Fruit fly (Drosophila melanogaster) whole organism, embryonic: ENCODE data around the gene trr.

Source experiments
- Abd-B ChIP-seq: fragments of 200-800 bp; sonication (Bioruptor generic); optimal IDR thresholded peaks from 2 replicates; lab custom pipeline; 2018; ENCODE audit warnings: missing biosample characterization, mild to moderate bottlenecking, missing genetic modification characterization, moderate library complexity
- Ada2b ChIP-seq: fragments of 200-800 bp; sonication (Bioruptor generic); IDR thresholded peaks from 2 replicates; pipeline ENCODE4 v1.3.6; 2022; ENCODE audit warnings: missing biosample characterization, missing genetic modification characterization
- CG11456 ChIP-seq: fragments of 200-800 bp; sonication (Bioruptor generic); IDR thresholded peaks from 3 replicates; pipeline ENCODE4 v1.3.6; 2022; ENCODE audit warnings: missing biosample characterization, missing genetic modification characterization
- CG11723 ChIP-seq: fragments of 200-800 bp; sonication (Bioruptor generic); optimal IDR thresholded peaks from 2 replicates; lab custom pipeline; 2017; ENCODE audit warnings: missing biosample characterization, mild to moderate bottlenecking, missing genetic modification characterization
- CG12071 ChIP-seq: fragments of 200-800 bp; sonication (Bioruptor generic); optimal IDR thresholded peaks from 3 replicates; lab custom pipeline; 2018; ENCODE audit warnings: missing biosample characterization, mild to moderate bottlenecking, missing genetic modification characterization
- CG12155 ChIP-seq: fragments of 200-800 bp; sonication (Bioruptor generic); optimal IDR thresholded peaks from 3 replicates; lab custom pipeline; 2016; ENCODE audit warnings: missing biosample characterization, missing genetic modification characterization
- CG12744 ChIP-seq: fragments of 200-800 bp; sonication (Bioruptor generic); optimal IDR thresholded peaks from 2 replicates; lab custom pipeline; 2016; ENCODE audit warnings: missing biosample characterization, missing genetic modification characterization
- CG13424 ChIP-seq: fragments of 200-800 bp; sonication (Bioruptor generic); optimal IDR thresholded peaks from 2 replicates; lab custom pipeline; 2019; ENCODE audit warnings: missing biosample characterization, mild to moderate bottlenecking, missing genetic modification characterization, moderate library complexity
- CG14014 ChIP-seq: fragments of 200-800 bp; sonication (Bioruptor generic); IDR thresholded peaks from 2 replicates; pipeline ENCODE4 v1.3.6; 2022; ENCODE audit warnings: missing biosample characterization, missing genetic modification characterization
- CG14860 ChIP-seq: fragments of 200-800 bp; sonication (Bioruptor generic); IDR thresholded peaks from 3 replicates; pipeline ENCODE4 v1.3.6; 2022; ENCODE audit warnings: missing biosample characterization, missing genetic modification characterization; ENCODE audit not compliant: partially characterized antibody
- CG15269 ChIP-seq: fragments of 200-800 bp; sonication (Bioruptor generic); optimal IDR thresholded peaks from 2 replicates; lab custom pipeline; 2018; ENCODE audit warnings: missing biosample characterization, mild to moderate bottlenecking, missing genetic modification characterization, moderate library complexity
- CG15514 ChIP-seq: fragments of 200-800 bp; sonication (Bioruptor generic); optimal IDR thresholded peaks from 3 replicates; lab custom pipeline; 2017; ENCODE audit warnings: missing biosample characterization, missing genetic modification characterization, mild to moderate bottlenecking, moderate library complexity, missing genetic modification reagents
- CG1647 ChIP-seq: fragments of 200-800 bp; sonication (Bioruptor generic); optimal IDR thresholded peaks from 3 replicates; lab custom pipeline; 2016; ENCODE audit warnings: missing biosample characterization, missing genetic modification characterization
- CG17186 ChIP-seq: fragments of 200-800 bp; sonication (Bioruptor generic); optimal IDR thresholded peaks from 3 replicates; lab custom pipeline; 2017; ENCODE audit warnings: missing biosample characterization, missing genetic modification reagents, missing genetic modification characterization
- CG17359 ChIP-seq: fragments of 200-800 bp; sonication (Bioruptor generic); optimal IDR thresholded peaks from 3 replicates; lab custom pipeline; 2018; ENCODE audit warnings: missing biosample characterization, mild to moderate bottlenecking, missing genetic modification characterization, moderate library complexity
- CG17829 ChIP-seq: fragments of 200-800 bp; optimal IDR thresholded peaks from 2 replicates; lab custom pipeline; 2019; ENCODE audit warnings: missing biosample characterization, mild to moderate bottlenecking, missing genetic modification characterization, moderate library complexity
- CG30020 ChIP-seq: fragments of 200-800 bp; optimal IDR thresholded peaks from 2 replicates; lab custom pipeline; 2019; ENCODE audit warnings: missing biosample characterization, mild to moderate bottlenecking, missing genetic modification characterization, moderate library complexity
- CG32532 ChIP-seq: fragments of 200-800 bp; sonication (Bioruptor generic); IDR thresholded peaks from 2 replicates; pipeline ENCODE4 v1.3.6; 2022; ENCODE audit warnings: missing biosample characterization, missing genetic modification characterization
- CG4360 ChIP-seq: fragments of 200-800 bp; sonication (Bioruptor generic); IDR thresholded peaks from 2 replicates; pipeline ENCODE4 v1.3.6; 2022; ENCODE audit warnings: missing biosample characterization, missing genetic modification characterization
- CG6254 ChIP-seq: fragments of 200-800 bp; sonication (Bioruptor generic); optimal IDR thresholded peaks from 3 replicates; lab custom pipeline; 2017; ENCODE audit warnings: mild to moderate bottlenecking, missing biosample characterization, missing genetic modification reagents, missing genetic modification characterization
- CG7839 ChIP-seq: fragments of 200-800 bp; sonication (Bioruptor generic); optimal IDR thresholded peaks from 3 replicates; lab custom pipeline; 2018; ENCODE audit warnings: missing biosample characterization, mild to moderate bottlenecking, missing genetic modification characterization, moderate library complexity
- CG7987 ChIP-seq: fragments of 200-800 bp; sonication (Bioruptor generic); optimal IDR thresholded peaks from 2 replicates; lab custom pipeline; 2018; ENCODE audit warnings: missing biosample characterization, mild to moderate bottlenecking, missing genetic modification characterization, moderate library complexity
- CG8924 ChIP-seq: fragments of 200-800 bp; optimal IDR thresholded peaks from 3 replicates; lab custom pipeline; 2019; ENCODE audit warnings: missing biosample characterization, mild to moderate bottlenecking, missing genetic modification characterization, moderate library complexity
- CkIIα-i1 ChIP-seq: fragments of 200-800 bp; sonication (Bioruptor generic); IDR thresholded peaks from 2 replicates; pipeline ENCODE4 v1.3.6; 2022; ENCODE audit warnings: missing biosample characterization, missing genetic modification characterization
- Deaf1 ChIP-seq: fragments of 200-800 bp; optimal IDR thresholded peaks from 3 replicates; lab custom pipeline; 2019; ENCODE audit warnings: missing biosample characterization, mild to moderate bottlenecking, missing genetic modification characterization, moderate library complexity
- Dek ChIP-seq: fragments of 200-800 bp; sonication (Bioruptor generic); optimal IDR thresholded peaks from 3 replicates; lab custom pipeline; 2019; ENCODE audit warnings: missing biosample characterization, mild to moderate bottlenecking, missing genetic modification characterization, moderate library complexity
- Doc2 ChIP-seq: fragments of 200-800 bp; sonication (Bioruptor generic); IDR thresholded peaks from 2 replicates; pipeline ENCODE4 v1.3.6; 2022; ENCODE audit warnings: missing biosample characterization, missing genetic modification characterization
- Dref ChIP-seq: fragments of 200-800 bp; sonication (Bioruptor generic); IDR thresholded peaks from 2 replicates; pipeline ENCODE4 v1.3.6; 2022; ENCODE audit warnings: missing biosample characterization, missing genetic modification characterization
- Drgx ChIP-seq: fragments of 200-800 bp; sonication (Bioruptor generic); IDR thresholded peaks from 2 replicates; pipeline ENCODE4 v1.3.6; 2022; ENCODE audit warnings: missing biosample characterization, missing genetic modification characterization
- ERR ChIP-seq: fragments of 200-800 bp; sonication (Bioruptor generic); optimal IDR thresholded peaks from 2 replicates; lab custom pipeline; 2016; ENCODE audit warnings: missing biosample characterization, missing genetic modification characterization
- Ets97D ChIP-seq: fragments of 200-800 bp; sonication (Bioruptor generic); optimal IDR thresholded peaks from 3 replicates; lab custom pipeline; 2016; ENCODE audit warnings: missing biosample characterization, missing genetic modification characterization
- Lhr ChIP-seq: fragments of 200-800 bp; sonication (Bioruptor generic); optimal IDR thresholded peaks from 3 replicates; lab custom pipeline; 2017; ENCODE audit warnings: mild to moderate bottlenecking, missing biosample characterization, missing genetic modification reagents, missing genetic modification characterization
- MTF-1 ChIP-seq: fragments of 200-800 bp; sonication (Bioruptor generic); optimal IDR thresholded peaks from 2 replicates; lab custom pipeline; 2018; ENCODE audit warnings: missing biosample characterization, mild to moderate bottlenecking, missing genetic modification characterization, borderline replicate concordance
- Nf-YC ChIP-seq: fragments of 200-800 bp; optimal IDR thresholded peaks from 3 replicates; lab custom pipeline; 2019; ENCODE audit warnings: missing biosample characterization, mild to moderate bottlenecking, missing genetic modification characterization, moderate library complexity
- abd-A ChIP-seq: fragments of 200-800 bp; sonication (Bioruptor generic); optimal IDR thresholded peaks from 3 replicates; lab custom pipeline; 2019; ENCODE audit warnings: missing biosample characterization, mild to moderate bottlenecking, missing genetic modification characterization, moderate library complexity
- amos ChIP-seq: fragments of 200-800 bp; sonication (Bioruptor generic); IDR thresholded peaks from 2 replicates; pipeline ENCODE4 v1.3.6; 2022; ENCODE audit warnings: missing biosample characterization, missing genetic modification characterization; ENCODE audit not compliant: partially characterized antibody
- ato ChIP-seq: fragments of 200-800 bp; sonication (Bioruptor generic); IDR thresholded peaks from 2 replicates; pipeline ENCODE4 v1.3.6; 2022; ENCODE audit warnings: missing biosample characterization, missing genetic modification characterization; ENCODE audit not compliant: partially characterized antibody
- ci ChIP-seq: fragments of 200-800 bp; sonication (Bioruptor generic); IDR thresholded peaks from 3 replicates; pipeline ENCODE4 v1.3.6; 2022; ENCODE audit warnings: missing biosample characterization, missing genetic modification characterization
- fd64A ChIP-seq: fragments of 200-800 bp; sonication (Bioruptor generic); optimal IDR thresholded peaks from 3 replicates; lab custom pipeline; 2018; ENCODE audit warnings: missing biosample characterization, mild to moderate bottlenecking, missing genetic modification characterization
- gfzf ChIP-seq: fragments of 200-800 bp; sonication (Bioruptor generic); optimal IDR thresholded peaks from 2 replicates; lab custom pipeline; 2016; ENCODE audit warnings: missing biosample characterization, mild to moderate bottlenecking, missing genetic modification characterization, moderate library complexity
- gro ChIP-seq: fragments of 200-800 bp; sonication (Bioruptor generic); optimal IDR thresholded peaks from 2 replicates; lab custom pipeline; 2016; ENCODE audit warnings: missing biosample characterization, missing genetic modification characterization
- kay ChIP-seq: fragments of 200-800 bp; sonication (Bioruptor generic); optimal IDR thresholded peaks from 2 replicates; lab custom pipeline; 2016; ENCODE audit warnings: missing biosample characterization, missing genetic modification characterization
- lab ChIP-seq: fragments of 200-800 bp; sonication (Bioruptor generic); optimal IDR thresholded peaks from 3 replicates; lab custom pipeline; 2017; ENCODE audit warnings: missing biosample characterization, missing genetic modification characterization, mild to moderate bottlenecking, moderate library complexity, missing genetic modification reagents
- nom ChIP-seq: fragments of 200-800 bp; sonication (Bioruptor generic); optimal IDR thresholded peaks from 2 replicates; lab custom pipeline; 2017; ENCODE audit warnings: missing biosample characterization, missing genetic modification characterization, mild to moderate bottlenecking, moderate library complexity, missing genetic modification reagents
- oc ChIP-seq: fragments of 200-800 bp; sonication (Bioruptor generic); optimal IDR thresholded peaks from 2 replicates; lab custom pipeline; 2018; ENCODE audit warnings: missing biosample characterization, mild to moderate bottlenecking, missing genetic modification characterization, moderate library complexity
- rib ChIP-seq: fragments of 200-800 bp; sonication (Bioruptor generic); IDR thresholded peaks from 2 replicates; pipeline ENCODE4 v1.3.6; 2022; ENCODE audit warnings: missing biosample characterization, missing genetic modification characterization
- sima ChIP-seq: fragments of 200-800 bp; sonication (Bioruptor generic); optimal IDR thresholded peaks from 2 replicates; lab custom pipeline; 2016; ENCODE audit warnings: missing biosample characterization, missing genetic modification characterization
- ssp ChIP-seq: fragments of 200-800 bp; sonication (Bioruptor generic); IDR thresholded peaks from 2 replicates; pipeline ENCODE4 v1.3.6; 2022; ENCODE audit warnings: missing biosample characterization, missing genetic modification characterization
- ttk ChIP-seq: fragments of 200-800 bp; sonication (Bioruptor generic); IDR thresholded peaks from 2 replicates; pipeline ENCODE4 v2.1.2; 2022; ENCODE audit warnings: missing biosample characterization, missing genetic modification characterization

trr gene

DNA sequence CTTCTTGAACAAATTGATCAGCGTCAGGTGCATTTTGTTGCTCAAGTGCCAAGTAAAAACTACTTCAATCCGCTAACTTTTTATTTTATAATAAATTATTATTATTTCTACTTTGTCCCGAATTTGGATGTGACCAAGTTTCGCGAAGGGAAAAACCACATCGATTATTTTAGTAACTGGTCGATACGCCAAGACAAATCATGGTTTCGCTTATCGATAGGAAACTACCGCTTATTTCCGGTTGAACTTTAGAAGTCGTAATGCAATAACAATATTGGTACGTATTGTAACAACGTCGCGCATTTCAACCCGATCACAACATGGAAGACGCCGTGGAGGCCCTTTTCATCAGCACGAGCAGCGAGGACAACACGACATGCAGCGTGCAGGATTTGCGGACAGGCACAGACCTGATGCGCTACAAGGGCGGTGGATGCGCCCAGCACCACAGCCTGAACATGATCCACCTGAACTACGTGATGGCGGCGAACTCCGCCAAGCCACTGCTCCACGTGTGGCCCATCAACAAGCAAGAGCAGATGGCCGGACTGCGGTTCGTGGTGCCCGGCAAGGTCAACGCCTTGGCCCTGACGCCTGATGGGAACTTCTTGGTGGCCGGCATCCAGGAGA is 12.5 kb downstream of the trr start, which contains the start of the genes CG14817 and CG14805 (continued):
- TF ChIP-seq Ets97D (GFP tag; lab: Kevin White, UChicago) (peak; percentile 98), Abd-B (GFP tag; lab: Kevin White, UChicago) (no peak), kay (GFP tag; lab: Kevin White, UChicago) (no peak), Drgx (GFP tag; lab: Robert Waterston, UW) (no peak), CG32532 (GFP tag; lab: Robert Waterston, UW) (peak; percentile 70), CG7987 (GFP tag; lab: Kevin White, UChicago) (peak; percentile 93), gfzf (GFP tag; lab: Kevin White, UChicago) (peak; percentile 68), Nf-YC (peak; percentile 67), abd-A (no peak), Dek (tag; lab: Kevin White, UChicago) (peak; percentile 43), CG6254 (GFP tag; lab: Kevin White, UChicago) (no peak), CG17186 (GFP tag; lab: Kevin White, UChicago) (peak; percentile 50), CG17359 (tag; lab: Kevin White, UChicago) (peak; percentile 73), ci (GFP tag; lab: Robert Waterston, UW) (peak; percentile 91), ERR (GFP tag; lab: Kevin White, UChicago) (no peak), nom (GFP tag; lab: Kevin White, UChicago) (peak; percentile 90), amos (GFP tag; lab: Robert Waterston, UW) (peak; percentile 66), CG17829 (tag; lab: Kevin White, UChicago) (peak; percentile 66), MTF-1 (GFP tag; lab: Kevin White, UChicago) (peak; percentile 92), CG30020 (peak; percentile 40), CG7839 (tag; lab: Kevin White, UChicago) (peak; percentile 66), CG13424 (peak; percentile 47), CG4360 (no peak), CG12071 (GFP tag; lab: Kevin White, UChicago) (peak; percentile 83), CG12155 (GFP tag; lab: Kevin White, UChicago) (no peak), oc (tag; lab: Kevin White, UChicago) (no peak), CkIIα-i1 (GFP tag; lab: Robert Waterston, UW) (0 out of 2 replicates have a peak, but pooled peaks have one; percentile 2), CG15269 (tag; lab: Kevin White, UChicago) (peak; percentile 69), Doc2 (no peak), CG15514 (GFP tag; lab: Kevin White, UChicago) (peak; percentile 90), CG8924 (tag; lab: Kevin White, UChicago) (peak; percentile 68), sima (GFP tag; lab: Kevin White, UChicago) (no peak), Ada2b (GFP tag; lab: Robert Waterston, UW) (peak; percentile 24; the same call in 1 of the 2 replicates), Lhr (GFP tag; lab: Kevin White, UChicago) (peak; percentile 50), gro (GFP tag; lab: Kevin White, UChicago) (no peak), CG1647 (GFP tag; lab: Kevin White, UChicago) (peak; percentile 52), lab (GFP tag; lab: Kevin White, UChicago) (peak; percentile 92), ato (no peak), CG11456 (GFP tag; lab: Robert Waterston, UW) (peak; percentile 77; the same call in 2 of the 3 replicates), CG12744 (GFP tag; lab: Kevin White, UChicago) (peak; percentile 19), ttk (GFP tag; lab: Robert Waterston, UW) (no peak), ssp (GFP tag; lab: Robert Waterston, UW) (no peak), Dref (peak; percentile 78), rib (no peak), CG11723 (GFP tag; lab: Kevin White, UChicago) (peak; percentile 62), CG14014 (peak; percentile 22; the same call in 1 of the 2 replicates), CG14860 (GFP tag; lab: Robert Waterston, UW) (no peak), Deaf1 (tag; lab: Kevin White, UChicago) (peak; percentile 30), fd64A (GFP tag; lab: Kevin White, UChicago) (peak; percentile 73)
